Fruit fly (Drosophila melanogaster): Measurements from ENCODE around the gene CG15743.

The CG15743 gene

DNA sequence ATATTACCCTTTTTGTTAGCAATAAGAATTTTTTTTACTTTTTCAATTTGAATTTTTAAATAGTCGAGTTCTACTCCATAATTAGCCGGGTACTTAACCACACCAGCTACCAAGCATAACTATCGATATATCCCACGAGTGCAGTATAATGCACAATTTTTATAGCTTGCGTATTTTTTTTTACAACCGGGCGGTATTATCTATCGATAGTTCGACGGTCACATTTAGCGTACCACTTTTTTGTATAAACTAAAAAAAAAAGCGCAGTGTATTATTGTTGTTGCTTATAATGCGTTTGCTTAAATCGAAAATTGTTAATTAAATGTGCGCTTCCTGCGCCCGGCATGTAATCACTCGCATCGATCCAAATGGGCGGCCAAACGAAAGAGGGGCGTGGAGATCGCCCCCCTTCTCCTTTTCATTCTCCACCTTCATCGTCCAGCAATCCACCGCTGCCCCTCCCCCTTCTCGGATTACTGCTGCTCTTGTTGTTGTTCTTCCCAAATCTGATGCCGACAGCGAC lies 2.4 kb downstream of the CG15743 start, which contains the start of gene Remo (continued):
- no peak for TF ChIP-seq HLHmδ (GFP tag; optimal IDR thresholded peaks at IDR 0.05)
- no peak for TF ChIP-seq CG17359 (tag; optimal IDR thresholded peaks at IDR 0.05)
- no peak for TF ChIP-seq CG17829 (tag; optimal IDR thresholded peaks at IDR 0.05)
- TF ChIP-seq Fer2 (tag; optimal IDR thresholded peaks at IDR 0.05): no peak
- no peak for TF ChIP-seq vvl (GFP tag; IDR thresholded peaks at IDR 0.05)
- no peak for TF ChIP-seq CG8944 (GFP tag; optimal IDR thresholded peaks at IDR 0.05)
- TF ChIP-seq CG11695 (GFP tag; IDR thresholded peaks at IDR 0.05): no peak
- TF ChIP-seq CG6689 (GFP tag; IDR thresholded peaks at IDR 0.05): no peak
- no peak for TF ChIP-seq ro (GFP tag; IDR thresholded peaks at IDR 0.05)
- no peak for TF ChIP-seq CG5180 (GFP tag; optimal IDR thresholded peaks at IDR 0.05)
- TF ChIP-seq CG11560 (tag; IDR thresholded peaks at IDR 0.05): no peak
- no peak for TF ChIP-seq CG8290 (GFP tag; optimal IDR thresholded peaks at IDR 0.05)
- TF ChIP-seq CG8290 (tag; optimal IDR thresholded peaks at IDR 0.05): no peak
- peak; percentile 29 for TF ChIP-seq CG7928 (GFP tag; optimal IDR thresholded peaks at IDR 0.05)
- TF ChIP-seq CG12299 (tag; optimal IDR thresholded peaks at IDR 0.05): no peak
- TF ChIP-seq oc (tag; optimal IDR thresholded peaks at IDR 0.05): peak; percentile 48
- TF ChIP-seq gsb (GFP tag; IDR thresholded peaks at IDR 0.05): no peak
- no peak for TF ChIP-seq Nf-YB (GFP tag; optimal IDR thresholded peaks at IDR 0.05)
- no peak for TF ChIP-seq odd (GFP tag; optimal IDR thresholded peaks at IDR 0.05)
- no peak for TF ChIP-seq CG8478 (optimal IDR thresholded peaks at IDR 0.05)
- no peak for TF ChIP-seq CG13624 (GFP tag; optimal IDR thresholded peaks at IDR 0.05)
- peak; percentile 35; the same call in 1 of the 3 replicates for TF ChIP-seq Dbx (GFP tag; IDR thresholded peaks at IDR 0.05)
- TF ChIP-seq tll (GFP tag; optimal IDR thresholded peaks at IDR 0.05): no peak
- no peak for TF ChIP-seq CG31388 (GFP tag; optimal IDR thresholded peaks at IDR 0.05)
- TF ChIP-seq shn (GFP tag; optimal IDR thresholded peaks at IDR 0.05): no peak
- TF ChIP-seq wdn (GFP tag; IDR thresholded peaks at IDR 0.05): no peak
- no peak for TF ChIP-seq CG15269 (tag; optimal IDR thresholded peaks at IDR 0.05)
- no peak for TF ChIP-seq tio (GFP tag; optimal IDR thresholded peaks at IDR 0.05)
- TF ChIP-seq CG12071 (GFP tag; optimal IDR thresholded peaks at IDR 0.05): no peak
- no peak for TF ChIP-seq disco-r (GFP tag; optimal IDR thresholded peaks at IDR 0.05)
- TF ChIP-seq seq (GFP tag; IDR thresholded peaks at IDR 0.05): no peak
- TF ChIP-seq Hr78 (GFP tag; optimal IDR thresholded peaks at IDR 0.05): peak in 1 of 2 experiments; percentile 95
- TF ChIP-seq Sin3A (optimal IDR thresholded peaks at IDR 0.05): no peak
- no peak for TF ChIP-seq sens-2 (GFP tag; IDR thresholded peaks at IDR 0.05)
- no peak for TF ChIP-seq CG9876 (GFP tag; optimal IDR thresholded peaks at IDR 0.05)
- no peak for TF ChIP-seq CG3726 (GFP tag; IDR thresholded peaks at IDR 0.05)
- TF ChIP-seq HHEX (GFP tag; optimal IDR thresholded peaks at IDR 0.05): no peak
- no peak for TF ChIP-seq croc (GFP tag; conservative IDR thresholded peaks at IDR 0.05)
- no peak for TF ChIP-seq CG33557 (GFP tag; optimal IDR thresholded peaks at IDR 0.05)
- no peak for TF ChIP-seq Fer3 (tag; optimal IDR thresholded peaks at IDR 0.05)
- TF ChIP-seq CG11085 (GFP tag; IDR thresholded peaks at IDR 0.05): no peak
- no peak for TF ChIP-seq Dfd (GFP tag; optimal IDR thresholded peaks at IDR 0.05)
- TF ChIP-seq Fer1 (GFP tag; optimal IDR thresholded peaks at IDR 0.05): peak; percentile 10
- TF ChIP-seq CG8388 (GFP tag; optimal IDR thresholded peaks at IDR 0.05): no peak
- no peak for TF ChIP-seq Neu2 (GFP tag; optimal IDR thresholded peaks at IDR 0.05; ENCODE audit: borderline replicate concordance)
- no peak for TF ChIP-seq CG12155 (GFP tag; optimal IDR thresholded peaks at IDR 0.05)
- no peak for TF ChIP-seq CG10274 (GFP tag; optimal IDR thresholded peaks at IDR 0.05)
- TF ChIP-seq CG12236 (GFP tag; optimal IDR thresholded peaks at IDR 0.05): no peak
- no peak for TF ChIP-seq dimm (GFP tag; IDR thresholded peaks at IDR 0.05)
- no peak for TF ChIP-seq CG2678 (tag; optimal IDR thresholded peaks at IDR 0.05)
- no peak for TF ChIP-seq gcm (GFP tag; optimal IDR thresholded peaks at IDR 0.05)
- TF ChIP-seq CG12744 (GFP tag; optimal IDR thresholded peaks at IDR 0.05): no peak

All from whole organism, embryonic.